Fruit fly (Drosophila melanogaster) whole organism, pupa: Measurements from ENCODE around the gene cbt.

Experiments
- CG10348 ChIP-seq: fragments of 200-800 bp; sonication (Bioruptor generic); IDR thresholded peaks from 2 replicates; pipeline ENCODE4 v1.3.6; 2022; ENCODE audit warnings: missing biosample characterization, missing genetic modification characterization
- CG12605 ChIP-seq: fragments of 200-800 bp; sonication (Bioruptor generic); IDR thresholded peaks from 2 replicates; pipeline ENCODE4 v1.3.6; 2022; ENCODE audit warnings: missing biosample characterization, missing genetic modification characterization
- CG13204 ChIP-seq: fragments of 200-800 bp; sonication (Bioruptor generic); optimal IDR thresholded peaks from 2 replicates; lab custom pipeline; 2018; ENCODE audit warnings: missing biosample characterization, mild to moderate bottlenecking, missing genetic modification characterization, moderate library complexity
- CG14655 ChIP-seq: fragments of 200-800 bp; sonication (Bioruptor generic); optimal IDR thresholded peaks from 3 replicates; lab custom pipeline; 2017; ENCODE audit warnings: mild to moderate bottlenecking, missing biosample characterization, missing genetic modification reagents, missing genetic modification characterization
- CG15710 ChIP-seq: fragments of 200-800 bp; sonication (Bioruptor generic); optimal IDR thresholded peaks from 2 replicates; lab custom pipeline; 2018; ENCODE audit warnings: missing biosample characterization, mild to moderate bottlenecking, missing genetic modification characterization, moderate library complexity
- CG17806 ChIP-seq: fragments of 200-800 bp; sonication (Bioruptor generic); optimal IDR thresholded peaks from 2 replicates; lab custom pipeline; 2018; ENCODE audit warnings: missing biosample characterization, mild to moderate bottlenecking, missing genetic modification characterization, moderate library complexity
- CG32121 ChIP-seq: fragments of 200-800 bp; sonication (Bioruptor generic); IDR thresholded peaks from 2 replicates; pipeline ENCODE4 v1.3.6; 2022; ENCODE audit warnings: missing biosample characterization, missing genetic modification characterization
- CG34367 ChIP-seq: fragments of 200-800 bp; sonication (Bioruptor generic); optimal IDR thresholded peaks from 2 replicates; lab custom pipeline; 2018; ENCODE audit warnings: missing biosample characterization, mild to moderate bottlenecking, missing genetic modification characterization
- CG4496 ChIP-seq: fragments of 200-800 bp; sonication (Bioruptor generic); IDR thresholded peaks from 3 replicates; pipeline ENCODE4 v1.3.6; 2022; ENCODE audit warnings: missing biosample characterization, missing genetic modification characterization
- CG8159 ChIP-seq: fragments of 200-800 bp; sonication (Bioruptor generic); optimal IDR thresholded peaks from 3 replicates; lab custom pipeline; 2018; ENCODE audit warnings: missing biosample characterization, mild to moderate bottlenecking, missing genetic modification characterization, moderate library complexity
- CG8301 ChIP-seq: fragments of 200-800 bp; sonication (Bioruptor generic); optimal IDR thresholded peaks from 2 replicates; lab custom pipeline; 2018; ENCODE audit warnings: missing biosample characterization, mild to moderate bottlenecking, missing genetic modification characterization
- CG9948 ChIP-seq: fragments of 200-800 bp; sonication (Bioruptor generic); optimal IDR thresholded peaks from 2 replicates; lab custom pipeline; 2018; ENCODE audit warnings: missing biosample characterization, mild to moderate bottlenecking, missing genetic modification characterization, moderate library complexity
- D1 ChIP-seq: fragments of 200-800 bp; sonication (Bioruptor generic); optimal IDR thresholded peaks from 2 replicates; lab custom pipeline; 2018; ENCODE audit warnings: missing biosample characterization, mild to moderate bottlenecking, missing genetic modification characterization, moderate library complexity
- EcR ChIP-seq: fragments of 200-800 bp; sonication (Bioruptor generic); optimal IDR thresholded peaks from 3 replicates; lab custom pipeline; 2019; ENCODE audit warnings: missing biosample characterization, missing genetic modification characterization, mild to moderate bottlenecking, moderate library complexity, missing genetic modification reagents
- Ets98B ChIP-seq: fragments of 200-800 bp; sonication (Bioruptor generic); IDR thresholded peaks from 2 replicates; pipeline ENCODE4 v1.3.6; 2022; ENCODE audit warnings: missing biosample characterization, missing genetic modification characterization
- Pif1A ChIP-seq: fragments of 200-800 bp; sonication (Bioruptor generic); optimal IDR thresholded peaks from 3 replicates; lab custom pipeline; 2016; ENCODE audit warnings: missing biosample characterization, missing genetic modification characterization
- Pif1B ChIP-seq: fragments of 200-800 bp; sonication (Bioruptor generic); optimal IDR thresholded peaks from 3 replicates; lab custom pipeline; 2016; ENCODE audit warnings: missing biosample characterization, missing genetic modification characterization
- Snoo ChIP-seq: fragments of 200-800 bp; sonication (Bioruptor generic); optimal IDR thresholded peaks from 3 replicates; lab custom pipeline; 2017; ENCODE audit warnings: missing biosample characterization, mild to moderate bottlenecking, missing genetic modification characterization, inconsistent platforms
- fd96Ca ChIP-seq: fragments of 200-800 bp; sonication (Bioruptor generic); IDR thresholded peaks from 3 replicates; pipeline ENCODE4 v1.3.6; 2022; ENCODE audit warnings: missing biosample characterization, missing genetic modification characterization
- gl ChIP-seq: fragments of 200-800 bp; sonication (Bioruptor generic); optimal IDR thresholded peaks from 2 replicates; lab custom pipeline; 2018; ENCODE audit warnings: missing biosample characterization, mild to moderate bottlenecking, missing genetic modification characterization
- rn ChIP-seq: fragments of 200-800 bp; sonication (Bioruptor generic); IDR thresholded peaks from 2 replicates; pipeline ENCODE4 v1.3.6; 2022; ENCODE audit warnings: missing biosample characterization, missing genetic modification characterization

Gene cbt

dm6 chr2L:471021-471479 is 8.4 kb downstream of the cbt start:
- TF ChIP-seq CG14655 (GFP tag; lab: Kevin White, UChicago) = peak; percentile 68
- peak; percentile 6 for TF ChIP-seq CG34367 (tag; lab: Kevin White, UChicago)
- peak; percentile 75 for TF ChIP-seq CG15710
- peak; percentile 27; the same call in 1 of the 3 replicates for TF ChIP-seq fd96Ca
- peak; percentile 37 for TF ChIP-seq gl
- peak; percentile 72; the same call in 1 of the 2 replicates for TF ChIP-seq Ets98B (GFP tag; lab: Robert Waterston, UW)
- TF ChIP-seq CG8159 (tag; lab: Kevin White, UChicago) = peak; percentile 67
- peak; percentile 76 for TF ChIP-seq CG4496 (GFP tag; lab: Robert Waterston, UW)
- peak; percentile 61 for TF ChIP-seq Pif1B (GFP tag; lab: Kevin White, UChicago)
- no peak for TF ChIP-seq CG32121 (GFP tag; lab: Robert Waterston, UW)
- TF ChIP-seq Pif1A (GFP tag; lab: Kevin White, UChicago) = no peak
- TF ChIP-seq CG12605 (GFP tag; lab: Robert Waterston, UW) = peak; percentile 80
- TF ChIP-seq Snoo = peak; percentile 51
- TF ChIP-seq D1 (tag; lab: Kevin White, UChicago) = no peak
- TF ChIP-seq CG17806 (tag; lab: Kevin White, UChicago) = peak; percentile 55
- TF ChIP-seq CG8301 (tag; lab: Kevin White, UChicago) = peak; percentile 41
- peak; percentile 56 for TF ChIP-seq CG13204 (GFP tag; lab: Kevin White, UChicago)
- TF ChIP-seq CG9948 = peak; percentile 43
- TF ChIP-seq EcR = no peak
- no peak for TF ChIP-seq CG10348 (GFP tag; lab: Robert Waterston, UW)
- no peak for TF ChIP-seq rn (GFP tag; lab: Robert Waterston, UW)

- TF ChIP-seq CG32121 (GFP tag; lab: Robert Waterston, UW) = peak; percentile 57
- no peak for TF ChIP-seq CG15710
- peak; percentile 44 for TF ChIP-seq Pif1A (GFP tag; lab: Kevin White, UChicago)
- TF ChIP-seq CG17806 (tag; lab: Kevin White, UChicago) = peak; percentile 10
- TF ChIP-seq Ets98B (GFP tag; lab: Robert Waterston, UW) = peak; percentile 67
- TF ChIP-seq Pif1B (GFP tag; lab: Kevin White, UChicago) = no peak
- TF ChIP-seq CG8159 (tag; lab: Kevin White, UChicago) = peak; percentile 47
- TF ChIP-seq CG13204 (GFP tag; lab: Kevin White, UChicago) = no peak
- peak; percentile 44; the same call in 1 of the 2 replicates for TF ChIP-seq CG12605 (GFP tag; lab: Robert Waterston, UW)
- no peak for TF ChIP-seq EcR
- peak; percentile 60; the same call in 2 of the 3 replicates for TF ChIP-seq fd96Ca
- TF ChIP-seq CG34367 (tag; lab: Kevin White, UChicago) = no peak
- TF ChIP-seq CG8301 (tag; lab: Kevin White, UChicago) = peak; percentile 51
- TF ChIP-seq Snoo = no peak
- TF ChIP-seq CG10348 (GFP tag; lab: Robert Waterston, UW) = no peak
- peak; percentile 34 for TF ChIP-seq CG9948
- peak; percentile 84 for TF ChIP-seq CG4496 (GFP tag; lab: Robert Waterston, UW)
- TF ChIP-seq rn (GFP tag; lab: Robert Waterston, UW) = 0 out of 2 replicates have a peak, but pooled peaks have one; percentile 11
- TF ChIP-seq D1 (tag; lab: Kevin White, UChicago) = peak; percentile 9
- peak; percentile 61 for TF ChIP-seq CG14655 (GFP tag; lab: Kevin White, UChicago)
- TF ChIP-seq gl = peak; percentile 80
Observed at dm6 chr2L:470336-470934, 9.1 kb downstream of the cbt start.

dm6 chr2L:469912-470311 is 9.6 kb downstream of the cbt start:
- TF ChIP-seq CG8159 (tag; lab: Kevin White, UChicago) (no peak), CG13204 (GFP tag; lab: Kevin White, UChicago) (no peak), rn (GFP tag; lab: Robert Waterston, UW) (no peak), CG12605 (GFP tag; lab: Robert Waterston, UW) (no peak), CG32121 (GFP tag; lab: Robert Waterston, UW) (no peak), fd96Ca (no peak), Pif1A (GFP tag; lab: Kevin White, UChicago) (no peak), CG34367 (tag; lab: Kevin White, UChicago) (no peak), CG14655 (GFP tag; lab: Kevin White, UChicago) (no peak), D1 (tag; lab: Kevin White, UChicago) (no peak), CG9948 (no peak), gl (no peak), CG10348 (GFP tag; lab: Robert Waterston, UW) (no peak)

- peak; percentile 81 for TF ChIP-seq CG12605 (GFP tag; lab: Robert Waterston, UW)
- peak; percentile 75 for TF ChIP-seq CG32121 (GFP tag; lab: Robert Waterston, UW)
- peak; percentile 23 for TF ChIP-seq CG15710
- TF ChIP-seq CG8159 (tag; lab: Kevin White, UChicago) = peak; percentile 56
- peak; percentile 87 for TF ChIP-seq CG14655 (GFP tag; lab: Kevin White, UChicago)
- TF ChIP-seq gl = no peak
- TF ChIP-seq CG34367 (tag; lab: Kevin White, UChicago) = peak; percentile 38
- peak; percentile 61 for TF ChIP-seq CG17806 (tag; lab: Kevin White, UChicago)
- TF ChIP-seq CG9948 = peak; percentile 63
- no peak for TF ChIP-seq D1 (tag; lab: Kevin White, UChicago)
- peak; percentile 21; the same call in 1 of the 2 replicates for TF ChIP-seq CG10348 (GFP tag; lab: Robert Waterston, UW)
- TF ChIP-seq CG8301 (tag; lab: Kevin White, UChicago) = peak; percentile 82
- TF ChIP-seq CG13204 (GFP tag; lab: Kevin White, UChicago) = peak; percentile 36
- peak; percentile 49; the same call in 1 of the 2 replicates for TF ChIP-seq rn (GFP tag; lab: Robert Waterston, UW)
- no peak for TF ChIP-seq EcR
- TF ChIP-seq CG4496 (GFP tag; lab: Robert Waterston, UW) = peak; percentile 85
- peak; percentile 86 for TF ChIP-seq fd96Ca
- peak; percentile 79 for TF ChIP-seq Ets98B (GFP tag; lab: Robert Waterston, UW)
- TF ChIP-seq Pif1B (GFP tag; lab: Kevin White, UChicago) = peak; percentile 59
- TF ChIP-seq Pif1A (GFP tag; lab: Kevin White, UChicago) = peak; percentile 58
- TF ChIP-seq Snoo = no peak
Observed at dm6 chr2L:468745-469358, 10.6 kb downstream of the cbt start.
